Fruit fly (Drosophila melanogaster) whole organism, adult: ENCODE data around the gene CG44158.
A peak's percentile ranks its signal among the peaks of the same experiment; 100 is the strongest.

Source experiments
- CG11617 ChIP-seq: fragments of 200-800 bp; sonication (Bioruptor generic); optimal IDR thresholded peaks from 2 replicates; lab custom pipeline; 2017; ENCODE audit warnings: mild to moderate bottlenecking, missing biosample characterization, missing genetic modification reagents, missing genetic modification characterization
- CG14711 ChIP-seq: fragments of 200-800 bp; sonication (Bioruptor generic); optimal IDR thresholded peaks from 2 replicates; lab custom pipeline; 2018; ENCODE audit warnings: missing biosample characterization, mild to moderate bottlenecking, missing genetic modification characterization, moderate library complexity
- CG1620 ChIP-seq: fragments of 200-800 bp; sonication (Bioruptor generic); optimal IDR thresholded peaks from 2 replicates; lab custom pipeline; 2016; ENCODE audit warnings: missing biosample characterization, missing genetic modification characterization
- CG7045 ChIP-seq: fragments of 200-800 bp; sonication (Bioruptor generic); optimal IDR thresholded peaks from 2 replicates; lab custom pipeline; 2017; ENCODE audit warnings: missing biosample characterization, mild to moderate bottlenecking, missing genetic modification characterization
- Clk ChIP-seq: fragments of 200-800 bp; sonication (Bioruptor generic); optimal IDR thresholded peaks from 2 replicates; lab custom pipeline; 2017; ENCODE audit warnings: missing biosample characterization, missing genetic modification characterization
- Crg-1 ChIP-seq: fragments of 200-800 bp; sonication (Bioruptor generic); optimal IDR thresholded peaks from 2 replicates; lab custom pipeline; 2016; ENCODE audit warnings: missing biosample characterization, missing genetic modification characterization
- Mnt ChIP-seq: fragments of 200-800 bp; sonication (Bioruptor generic); optimal IDR thresholded peaks from 2 replicates; lab custom pipeline; 2016; ENCODE audit warnings: missing biosample characterization, mild to moderate bottlenecking, missing genetic modification characterization
- bab1 ChIP-seq: fragments of 200-800 bp; sonication (Bioruptor generic); optimal IDR thresholded peaks from 3 replicates; lab custom pipeline; 2019; ENCODE audit warnings: missing biosample characterization, mild to moderate bottlenecking, missing genetic modification characterization, moderate library complexity
- cic ChIP-seq: fragments of 200-800 bp; sonication (Bioruptor generic); optimal IDR thresholded peaks from 2 replicates; lab custom pipeline; 2017; ENCODE audit warnings: missing biosample characterization, mild to moderate bottlenecking, missing genetic modification characterization, moderate library complexity
- cnc ChIP-seq, 2 experiments: fragments of >200 bp; optimal IDR thresholded peaks; 2 replicates each; lab custom pipeline; 2017
- kay ChIP-seq: fragments of 200-800 bp; sonication (Bioruptor generic); peaks from one replicate; lab custom pipeline; 2016; ENCODE audit warnings: missing biosample characterization, missing genetic modification characterization, borderline replicate concordance
- ovo ChIP-seq: fragments of 200-800 bp; sonication (Bioruptor generic); optimal IDR thresholded peaks from 2 replicates; lab custom pipeline; 2016; ENCODE audit warnings: missing biosample characterization, missing genetic modification characterization
- tj ChIP-seq: fragments of 200-800 bp; sonication (Bioruptor generic); optimal IDR thresholded peaks from 3 replicates; lab custom pipeline; 2017; ENCODE audit warnings: missing biosample characterization, mild to moderate bottlenecking, missing genetic modification characterization, moderate library complexity
- toe ChIP-seq: fragments of 200-800 bp; sonication (Bioruptor generic); optimal IDR thresholded peaks from 2 replicates; lab custom pipeline; 2016; ENCODE audit warnings: missing biosample characterization, missing genetic modification characterization

Gene CG44158

DNA sequence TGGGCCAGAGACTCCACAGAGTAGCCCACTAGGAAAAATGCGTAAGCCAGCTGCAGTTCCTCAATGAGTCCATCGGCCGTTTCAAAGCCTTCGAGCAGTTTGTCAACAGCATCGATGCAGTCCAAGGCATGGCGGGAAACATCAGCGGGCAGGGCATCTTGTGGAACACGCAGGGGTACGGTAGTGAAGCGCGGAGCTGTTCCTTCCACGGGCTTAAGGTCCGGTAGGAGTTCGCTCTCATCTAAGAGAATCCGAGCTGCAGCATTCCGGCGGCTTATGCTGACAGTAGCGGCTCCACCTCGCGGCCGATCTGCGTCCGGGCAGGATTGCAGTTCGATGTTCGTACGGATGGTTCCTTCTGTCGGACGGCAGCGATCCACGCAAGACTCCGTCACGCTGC is 43.3 kb downstream of the CG44158 start:
- TF ChIP-seq CG1620 (GFP tag; lab: Kevin White, UChicago) (no peak), tj (GFP tag; lab: Kevin White, UChicago) (no peak), Crg-1 (GFP tag; lab: Kevin White, UChicago) (no peak)

DNA sequence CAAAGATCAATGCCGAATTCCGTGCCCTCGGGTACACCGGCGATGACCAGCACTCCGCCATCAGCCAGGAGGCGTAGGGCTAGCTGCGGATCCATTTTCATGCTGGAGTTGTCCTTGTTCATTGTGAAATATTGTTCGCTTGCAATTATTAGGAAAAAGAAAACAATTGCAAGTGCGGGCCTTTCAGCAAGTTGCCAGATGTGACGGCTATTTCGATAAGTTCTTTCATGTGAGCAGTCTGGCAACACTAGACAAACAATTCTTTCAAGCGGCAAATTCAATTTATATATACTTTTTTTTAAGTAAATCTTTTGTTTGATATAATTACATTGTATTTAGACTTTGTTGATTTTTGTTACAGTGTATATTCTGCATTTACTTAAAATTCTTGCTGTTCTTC is 44.0 kb downstream of the CG44158 start, which contains the start of gene CG12320:
CG12320 (minus strand) TSS at position 157 of the 400 bp plus-strand sequence.
- TF ChIP-seq cic (GFP tag; lab: Kevin White, UChicago) (no peak), CG14711 (no peak), cnc (optimal IDR thresholded peaks at IDR 0.05; lab: Kevin White, UChicago) (no peak), bab1 (GFP tag; lab: Kevin White, UChicago) (peak; percentile 45), CG7045 (GFP tag; lab: Kevin White, UChicago) (no peak), Crg-1 (GFP tag; lab: Kevin White, UChicago) (no peak)

DNA sequence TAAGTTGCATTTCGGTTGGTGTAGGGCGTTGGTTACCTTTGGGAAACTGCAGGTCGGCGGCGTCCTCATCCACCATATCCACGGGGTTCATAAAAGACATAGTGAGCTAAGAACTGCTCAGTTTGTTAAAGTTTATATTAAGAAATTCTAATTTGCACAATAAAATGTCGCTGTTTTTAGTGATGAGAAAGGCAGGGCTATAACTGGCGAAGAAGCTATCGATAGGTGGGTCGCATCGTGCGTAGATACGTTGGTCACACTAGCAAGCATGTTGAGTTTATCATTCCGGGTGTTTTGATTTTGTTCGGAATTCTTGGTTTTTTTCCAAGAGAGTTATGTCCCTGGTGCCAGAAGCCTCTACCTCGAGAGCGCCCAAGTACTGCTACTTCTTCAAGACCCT is 46.7 kb downstream of the CG44158 start, which contains the start of the genes Ada2a, Polr2D, Tgs1 and moi:
Ada2a (minus strand) TSS at position 207 of the 400 bp plus-strand sequence.
Polr2D (minus strand) TSS at position 207 of the 400 bp plus-strand sequence.
Tgs1 (plus strand) TSS at position 250 of the 400 bp plus-strand sequence.
moi (plus strand) TSS at position 250 of the 400 bp plus-strand sequence.
- TF ChIP-seq Mnt (GFP tag; lab: Kevin White, UChicago), result peak; percentile 21
- no peak for TF ChIP-seq kay (GFP tag; lab: Kevin White, UChicago)
- no peak for TF ChIP-seq Clk
- TF ChIP-seq ovo (GFP tag; lab: Kevin White, UChicago), result no peak
- TF ChIP-seq bab1 (GFP tag; lab: Kevin White, UChicago), result peak; percentile 57
- TF ChIP-seq tj (GFP tag; lab: Kevin White, UChicago), result no peak
- TF ChIP-seq toe (GFP tag; lab: Kevin White, UChicago), result no peak
- TF ChIP-seq CG11617 (GFP tag; lab: Kevin White, UChicago), result no peak
- TF ChIP-seq Crg-1 (GFP tag; lab: Kevin White, UChicago), result no peak
